Worm (Caenorhabditis elegans): ENCODE data around the gene Y71G10AR.4.

ce11 chrIV:2242349-2243088 lies 43.7 kb downstream of the Y71G10AR.4 start, which contains the start of the genes M70.3 and M70.2:
- TF ChIP-seq aly-2 (tag; optimal IDR thresholded peaks at IDR 0.05), result no peak
- no peak for TF ChIP-seq unc-62 (GFP tag; optimal IDR thresholded peaks at IDR 0.05)
- TF ChIP-seq fos-1 (tag; optimal IDR thresholded peaks at IDR 0.05), result no peak
- no peak for TF ChIP-seq snpc-4 (tag; optimal IDR thresholded peaks at IDR 0.05)
- no peak for TF ChIP-seq fkh-8 (tag; optimal IDR thresholded peaks at IDR 0.05)
- no peak for TF ChIP-seq egl-27 (tag; optimal IDR thresholded peaks at IDR 0.05)
- no peak for TF ChIP-seq unc-30 (tag; optimal IDR thresholded peaks at IDR 0.05)
- no peak for TF ChIP-seq nhr-12 (tag; optimal IDR thresholded peaks at IDR 0.05)
- no peak for TF ChIP-seq ztf-11 (tag; optimal IDR thresholded peaks at IDR 0.05)

All from whole organism, L1 larva.